Fruit fly (Drosophila melanogaster) whole organism, embryonic: Measurements from ENCODE around the gene CG34256.

Source experiments
- ATbp ChIP-seq: fragments of 200-800 bp; sonication (Bioruptor generic); optimal IDR thresholded peaks from 2 replicates; lab custom pipeline; 2017; ENCODE audit warnings: missing biosample characterization, mild to moderate bottlenecking, missing genetic modification characterization, missing genetic modification reagents
- Asciz ChIP-seq: fragments of 200-800 bp; sonication (Bioruptor generic); optimal IDR thresholded peaks from 2 replicates; lab custom pipeline; 2017; ENCODE audit warnings: missing biosample characterization, mild to moderate bottlenecking, missing genetic modification characterization, missing genetic modification reagents
- Awh ChIP-seq: fragments of 200-800 bp; sonication (Bioruptor generic); IDR thresholded peaks from 2 replicates; pipeline ENCODE4, ENCODE4 v1.3.6; 2022; ENCODE audit warnings: missing biosample characterization, missing genetic modification characterization
- BtbVII ChIP-seq: fragments of 200-800 bp; sonication (Bioruptor generic); optimal IDR thresholded peaks from 3 replicates; lab custom pipeline; 2017; ENCODE audit warnings: missing biosample characterization, mild to moderate bottlenecking, missing genetic modification characterization
- CG10366 ChIP-seq: fragments of 200-800 bp; sonication (Bioruptor generic); IDR thresholded peaks from 2 replicates; pipeline ENCODE4 v1.3.6; 2022; ENCODE audit warnings: missing biosample characterization, missing genetic modification characterization
- CG10543 ChIP-seq: fragments of 200-800 bp; sonication (Bioruptor generic); optimal IDR thresholded peaks from 3 replicates; lab custom pipeline; 2017; ENCODE audit warnings: missing biosample characterization, mild to moderate bottlenecking, missing genetic modification characterization, moderate library complexity
- CG12659 ChIP-seq: fragments of 200-800 bp; sonication (Bioruptor generic); optimal IDR thresholded peaks from 3 replicates; lab custom pipeline; 2017; ENCODE audit warnings: mild to moderate bottlenecking, missing biosample characterization, missing genetic modification reagents, missing genetic modification characterization
- CG12769 ChIP-seq: fragments of 200-800 bp; sonication (Bioruptor generic); optimal IDR thresholded peaks from 2 replicates; lab custom pipeline; 2019; ENCODE audit warnings: missing biosample characterization, mild to moderate bottlenecking, missing genetic modification characterization, moderate library complexity
- CG12942 ChIP-seq: fragments of 200-800 bp; sonication (Bioruptor generic); optimal IDR thresholded peaks from 3 replicates; lab custom pipeline; 2016; ENCODE audit warnings: missing biosample characterization, missing genetic modification characterization
- CG13894 ChIP-seq: fragments of 200-800 bp; sonication (Bioruptor generic); optimal IDR thresholded peaks from 3 replicates; lab custom pipeline; 2018; ENCODE audit warnings: missing biosample characterization, mild to moderate bottlenecking, missing genetic modification characterization, moderate library complexity
- CG17912 ChIP-seq: fragments of 200-800 bp; sonication (Bioruptor generic); optimal IDR thresholded peaks from 2 replicates; lab custom pipeline; 2018; ENCODE audit warnings: missing biosample characterization, mild to moderate bottlenecking, missing genetic modification characterization
- CG18262 ChIP-seq: fragments of 200-800 bp; optimal IDR thresholded peaks from 3 replicates; lab custom pipeline; 2019; ENCODE audit warnings: missing biosample characterization, mild to moderate bottlenecking, missing genetic modification characterization, moderate library complexity
- CG30431 ChIP-seq: fragments of 200-800 bp; sonication (Bioruptor generic); optimal IDR thresholded peaks from 2 replicates; lab custom pipeline; 2017; ENCODE audit warnings: missing biosample characterization, missing genetic modification characterization
- CG31224 ChIP-seq: fragments of 200-800 bp; sonication (Bioruptor generic); IDR thresholded peaks from 2 replicates; pipeline ENCODE4 v1.3.6; 2022; ENCODE audit warnings: missing biosample characterization, missing genetic modification characterization
- CG33213 ChIP-seq: fragments of 200-800 bp; sonication (Bioruptor generic); optimal IDR thresholded peaks from 3 replicates; lab custom pipeline; 2016; ENCODE audit warnings: missing biosample characterization, missing genetic modification characterization
- CG34422 ChIP-seq: fragments of 200-800 bp; sonication (Bioruptor generic); IDR thresholded peaks from 3 replicates; pipeline ENCODE4 v1.3.6; 2022; ENCODE audit warnings: missing biosample characterization, missing genetic modification characterization
- CG3726 ChIP-seq: fragments of 200-800 bp; sonication (Bioruptor generic); IDR thresholded peaks from 3 replicates; pipeline ENCODE4, ENCODE4 v1.3.6; 2022; ENCODE audit warnings: missing biosample characterization, missing genetic modification characterization
- CG4404 ChIP-seq: fragments of 200-800 bp; sonication (Bioruptor generic); IDR thresholded peaks from 2 replicates; pipeline ENCODE4 v1.3.6; 2022; ENCODE audit warnings: missing biosample characterization, missing genetic modification characterization
- CG4854 ChIP-seq: fragments of 200-800 bp; sonication (Bioruptor generic); optimal IDR thresholded peaks from 2 replicates; lab custom pipeline; 2016; ENCODE audit warnings: missing biosample characterization, missing genetic modification characterization, inconsistent platforms
- CG7745 ChIP-seq: fragments of 200-800 bp; sonication (Bioruptor generic); optimal IDR thresholded peaks from 2 replicates; lab custom pipeline; 2018; ENCODE audit warnings: missing biosample characterization, mild to moderate bottlenecking, missing genetic modification characterization, moderate library complexity
- CG8290 ChIP-seq, 3 experiments: fragments of 200-800 bp; sonication (Bioruptor generic); optimal IDR thresholded peaks; 2 replicates each; lab custom pipeline; 2016 to 2019; ENCODE audit warnings: missing biosample characterization in 3 of 3, missing genetic modification characterization in 3 of 3, mild to moderate bottlenecking in 2 of 3, moderate library complexity in 1 of 3
- CG9817 ChIP-seq: fragments of 200-800 bp; sonication (Bioruptor generic); optimal IDR thresholded peaks from 2 replicates; lab custom pipeline; 2018; ENCODE audit warnings: missing biosample characterization, mild to moderate bottlenecking, missing genetic modification characterization, moderate library complexity
- CG9932 ChIP-seq: fragments of 200-800 bp; sonication (Bioruptor generic); IDR thresholded peaks from 2 replicates; pipeline ENCODE4 v1.3.6; 2022; ENCODE audit warnings: missing biosample characterization, missing genetic modification characterization
- Dbx ChIP-seq: fragments of 200-800 bp; sonication (Bioruptor generic); IDR thresholded peaks from 3 replicates; pipeline ENCODE4 v1.3.6; 2022; ENCODE audit warnings: missing biosample characterization, missing genetic modification characterization
- Doc2 ChIP-seq: fragments of 200-800 bp; sonication (Bioruptor generic); IDR thresholded peaks from 2 replicates; pipeline ENCODE4 v1.3.6; 2022; ENCODE audit warnings: missing biosample characterization, missing genetic modification characterization
- Drgx ChIP-seq: fragments of 200-800 bp; sonication (Bioruptor generic); IDR thresholded peaks from 2 replicates; pipeline ENCODE4 v1.3.6; 2022; ENCODE audit warnings: missing biosample characterization, missing genetic modification characterization
- Lpt ChIP-seq: fragments of >200 bp; optimal IDR thresholded peaks from 2 replicates; lab custom pipeline; 2018; ENCODE audit warnings: missing biosample characterization, missing genetic modification characterization
- Nf-YB ChIP-seq: fragments of 200-800 bp; sonication (Bioruptor generic); optimal IDR thresholded peaks from 3 replicates; lab custom pipeline; 2019; ENCODE audit warnings: missing biosample characterization, mild to moderate bottlenecking, missing genetic modification characterization, moderate library complexity
- Pdp1 ChIP-seq, 2 experiments: fragments of 200-800 bp; sonication (Bioruptor generic); optimal IDR thresholded peaks; 3 replicates each; lab custom pipeline; 2016; ENCODE audit warnings: missing biosample characterization in 2 of 2, missing genetic modification characterization in 2 of 2, mild to moderate bottlenecking in 1 of 2, moderate library complexity in 1 of 2
- Rfx ChIP-seq: fragments of 200-800 bp; sonication (Bioruptor generic); IDR thresholded peaks from 2 replicates; pipeline ENCODE4 v1.3.6; 2022; ENCODE audit warnings: missing biosample characterization, missing genetic modification characterization
- Sox100B ChIP-seq: fragments of 200-800 bp; sonication (Bioruptor generic); optimal IDR thresholded peaks from 3 replicates; lab custom pipeline; 2018; ENCODE audit warnings: missing biosample characterization, mild to moderate bottlenecking, missing genetic modification characterization
- Sox102F ChIP-seq: fragments of 200-800 bp; sonication (Bioruptor generic); optimal IDR thresholded peaks from 2 replicates; lab custom pipeline; 2018; ENCODE audit warnings: missing biosample characterization, mild to moderate bottlenecking, missing genetic modification characterization, moderate library complexity
- Usf ChIP-seq: fragments of 200-800 bp; sonication (Bioruptor generic); optimal IDR thresholded peaks from 2 replicates; lab custom pipeline; 2017; ENCODE audit warnings: missing genotype, missing biosample characterization, missing genetic modification characterization
- Xbp1 ChIP-seq: fragments of 200-800 bp; sonication (Bioruptor generic); optimal IDR thresholded peaks from 3 replicates; lab custom pipeline; 2016; ENCODE audit warnings: missing biosample characterization, mild to moderate bottlenecking, missing genetic modification characterization
- crol ChIP-seq: fragments of 200-800 bp; sonication (Bioruptor generic); IDR thresholded peaks from 2 replicates; pipeline ENCODE4 v1.3.6; 2022; ENCODE audit warnings: missing biosample characterization, missing genetic modification characterization
- cwo ChIP-seq: fragments of 200-800 bp; sonication (Bioruptor generic); optimal IDR thresholded peaks from 3 replicates; lab custom pipeline; 2017; ENCODE audit warnings: missing biosample characterization, missing genetic modification characterization, mild to moderate bottlenecking, moderate library complexity, missing genetic modification reagents
- eve ChIP-seq, 2 experiments: fragments of >200 bp; optimal IDR thresholded peaks; 2 replicates each; lab custom pipeline; 2017; ENCODE audit warnings: missing biosample characterization in 2 of 2, missing genetic modification characterization in 2 of 2
- exex ChIP-seq: fragments of 200-800 bp; sonication (Bioruptor generic); optimal IDR thresholded peaks from 4 replicates; lab custom pipeline; 2018; ENCODE audit warnings: missing biosample characterization, mild to moderate bottlenecking, missing genetic modification characterization, moderate library complexity
- grau ChIP-seq: fragments of 200-800 bp; optimal IDR thresholded peaks from 3 replicates; lab custom pipeline; 2019; ENCODE audit warnings: missing biosample characterization, mild to moderate bottlenecking, missing genetic modification characterization, moderate library complexity
- grn ChIP-seq: fragments of 200-800 bp; sonication (Bioruptor generic); optimal IDR thresholded peaks from 3 replicates; lab custom pipeline; 2017; ENCODE audit warnings: missing biosample characterization, missing genetic modification characterization
- lab ChIP-seq: fragments of 200-800 bp; sonication (Bioruptor generic); optimal IDR thresholded peaks from 3 replicates; lab custom pipeline; 2017; ENCODE audit warnings: missing biosample characterization, missing genetic modification characterization, mild to moderate bottlenecking, moderate library complexity, missing genetic modification reagents
- lov ChIP-seq, 2 experiments: fragments of 200-800 bp in 1 of 2; fragments of >200 bp in 1 of 2; sonication (Bioruptor generic) in 1 of 2; IDR thresholded peaks in 1 of 2; optimal IDR thresholded peaks in 1 of 2; 2 replicates in 1 of 2; 3 replicates in 1 of 2; pipeline versions ENCODE4 v1.3.6 to Lab custom; 2017 to 2022; ENCODE audit warnings: missing biosample characterization in 1 of 2, missing genetic modification characterization in 1 of 2
- nau ChIP-seq: fragments of 200-800 bp; sonication (Bioruptor generic); optimal IDR thresholded peaks from 3 replicates; lab custom pipeline; 2017; ENCODE audit warnings: missing biosample characterization, mild to moderate bottlenecking, missing genetic modification characterization, missing genetic modification reagents
- odd ChIP-seq: fragments of 200-800 bp; sonication (Bioruptor generic); optimal IDR thresholded peaks from 2 replicates; lab custom pipeline; 2017; ENCODE audit warnings: missing biosample characterization, mild to moderate bottlenecking, missing genetic modification characterization
- prd ChIP-seq, 3 experiments: fragments of >200 bp in 2 of 3; fragments of 200-800 bp in 1 of 3; sonication (Bioruptor generic) in 1 of 3; optimal IDR thresholded peaks in 2 of 3; IDR thresholded peaks in 1 of 3; 2 replicates in 2 of 3; 3 replicates in 1 of 3; pipeline versions ENCODE4 v1.3.6 to Lab custom; 2017 to 2022; ENCODE audit warnings: missing biosample characterization in 1 of 3, missing genetic modification characterization in 1 of 3
- slbo ChIP-seq: fragments of 200-800 bp; sonication (Bioruptor generic); IDR thresholded peaks from 2 replicates; pipeline ENCODE4 v1.3.6; 2022; ENCODE audit warnings: missing biosample characterization, missing genetic modification characterization
- sr ChIP-seq: fragments of 200-800 bp; sonication (Bioruptor generic); IDR thresholded peaks from 3 replicates; pipeline ENCODE4 v1.3.6; 2022; ENCODE audit warnings: missing biosample characterization, missing genetic modification characterization
- wek ChIP-seq: fragments of 200-800 bp; sonication (Bioruptor generic); optimal IDR thresholded peaks from 3 replicates; lab custom pipeline; 2018; ENCODE audit warnings: missing biosample characterization, mild to moderate bottlenecking, missing genetic modification characterization, moderate library complexity
- zfh1 ChIP-seq: fragments of 200-800 bp; sonication (Bioruptor generic); IDR thresholded peaks from 3 replicates; pipeline ENCODE4 v1.3.6; 2022; ENCODE audit warnings: missing biosample characterization, missing genetic modification characterization

CG34256 gene

DNA sequence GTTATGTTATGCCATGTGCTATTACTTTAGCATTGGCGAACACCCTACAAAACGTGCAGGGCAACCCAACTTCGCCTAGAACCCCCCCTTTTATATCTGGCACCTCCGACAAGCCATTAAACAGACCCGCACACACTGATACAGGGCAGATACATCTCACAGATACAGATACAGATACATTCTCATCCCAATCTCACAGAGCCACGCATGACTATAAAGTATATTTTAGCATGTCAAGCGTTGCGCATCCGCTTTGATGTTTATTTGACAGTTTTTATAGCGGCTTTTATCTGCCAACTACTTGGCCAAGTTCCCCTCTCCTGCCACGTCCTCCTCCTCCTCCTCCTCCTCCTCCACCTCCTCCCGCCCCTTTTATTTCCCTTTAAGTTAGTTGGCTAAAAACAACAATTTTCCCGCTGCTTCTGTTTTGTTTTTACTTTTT is 29.7 kb upstream of the CG34256 start (continued):
- TF ChIP-seq Nf-YB, result no peak
- no peak for TF ChIP-seq Sox100B (GFP tag; lab: Kevin White, UChicago)
- TF ChIP-seq CG4854, result no peak
- no peak for TF ChIP-seq CG34422 (GFP tag; lab: Robert Waterston, UW)
- TF ChIP-seq lov (optimal IDR thresholded peaks at IDR 0.05; lab: Kevin White, UChicago), result no peak
- TF ChIP-seq lov (GFP tag; IDR thresholded peaks at IDR 0.05; lab: Robert Waterston, UW), result no peak
- TF ChIP-seq CG10366 (GFP tag; lab: Robert Waterston, UW), result no peak
- TF ChIP-seq slbo (GFP tag; lab: Robert Waterston, UW), result 0 out of 2 replicates have a peak, but pooled peaks have one; percentile 0
- TF ChIP-seq Drgx (GFP tag; lab: Robert Waterston, UW), result no peak
- TF ChIP-seq cwo, result peak; percentile 80
- no peak for TF ChIP-seq CG17912
- no peak for TF ChIP-seq ATbp (GFP tag; lab: Kevin White, UChicago)
- no peak for TF ChIP-seq prd (optimal IDR thresholded peaks at IDR 0.05; lab: Kevin White, UChicago)
- TF ChIP-seq prd (GFP tag; IDR thresholded peaks at IDR 0.05; lab: Robert Waterston, UW), result no peak
- TF ChIP-seq nau (GFP tag; lab: Kevin White, UChicago), result no peak
- TF ChIP-seq CG12942 (GFP tag; lab: Kevin White, UChicago), result no peak
- peak; percentile 74 for TF ChIP-seq CG10543 (GFP tag; lab: Kevin White, UChicago)
- TF ChIP-seq Lpt, result no peak
- no peak for TF ChIP-seq CG3726
- 0 out of 3 replicates have a peak, but pooled peaks have one; percentile 28 for TF ChIP-seq sr (GFP tag; lab: Robert Waterston, UW)
- no peak for TF ChIP-seq CG4404
- TF ChIP-seq zfh1, result no peak
- peak; percentile 90 for TF ChIP-seq crol
- TF ChIP-seq eve (GFP tag; optimal IDR thresholded peaks at IDR 0.05; lab: Kevin White, UChicago), result no peak
- TF ChIP-seq Dbx (GFP tag; lab: Robert Waterston, UW), result 0 out of 3 replicates have a peak, but pooled peaks have one; percentile 25
- peak; percentile 83 for TF ChIP-seq CG12769
- TF ChIP-seq odd, result no peak
- TF ChIP-seq CG30431 (GFP tag; lab: Kevin White, UChicago), result no peak
- TF ChIP-seq Sox102F (GFP tag; lab: Kevin White, UChicago), result no peak
- no peak for TF ChIP-seq BtbVII (GFP tag; lab: Kevin White, UChicago)
- no peak for TF ChIP-seq grau (tag; lab: Kevin White, UChicago)
- TF ChIP-seq CG8290 (GFP tag; optimal IDR thresholded peaks at IDR 0.05; lab: Kevin White, UChicago), result no peak
- peak in 1 of 2 experiments; percentile 47 for TF ChIP-seq CG8290 (tag; optimal IDR thresholded peaks at IDR 0.05; lab: Kevin White, UChicago)
- no peak for TF ChIP-seq Doc2 (GFP tag; lab: Robert Waterston, UW)
- TF ChIP-seq wek, result no peak
- peak; percentile 43 for TF ChIP-seq lab (GFP tag; lab: Kevin White, UChicago)
- TF ChIP-seq CG18262 (tag; lab: Kevin White, UChicago), result no peak
- peak; percentile 75 for TF ChIP-seq CG13894 (tag; lab: Kevin White, UChicago)
- peak; percentile 10 for TF ChIP-seq grn (GFP tag; lab: Kevin White, UChicago)
- TF ChIP-seq Xbp1, result no peak
- TF ChIP-seq CG31224 (GFP tag; lab: Robert Waterston, UW), result no peak
- TF ChIP-seq Pdp1 (GFP tag; optimal IDR thresholded peaks at IDR 0.05; lab: Kevin White, UChicago), result peak in 1 of 2 experiments; percentile 34
- no peak for TF ChIP-seq Awh
- TF ChIP-seq exex, result no peak
- no peak for TF ChIP-seq Rfx (GFP tag; lab: Robert Waterston, UW)
- no peak for TF ChIP-seq CG12659 (GFP tag; lab: Kevin White, UChicago)
- no peak for TF ChIP-seq CG9932 (GFP tag; lab: Robert Waterston, UW)
- no peak for TF ChIP-seq CG7745
- no peak for TF ChIP-seq Usf (GFP tag; lab: Kevin White, UChicago)
- TF ChIP-seq CG9817 (tag; lab: Kevin White, UChicago), result no peak
- no peak for TF ChIP-seq CG33213 (GFP tag; lab: Kevin White, UChicago)
- no peak for TF ChIP-seq Asciz (GFP tag; lab: Kevin White, UChicago)
